Fruit fly (Drosophila melanogaster): ENCODE measurements around the gene ppk27.

ppk27 gene

DNA sequence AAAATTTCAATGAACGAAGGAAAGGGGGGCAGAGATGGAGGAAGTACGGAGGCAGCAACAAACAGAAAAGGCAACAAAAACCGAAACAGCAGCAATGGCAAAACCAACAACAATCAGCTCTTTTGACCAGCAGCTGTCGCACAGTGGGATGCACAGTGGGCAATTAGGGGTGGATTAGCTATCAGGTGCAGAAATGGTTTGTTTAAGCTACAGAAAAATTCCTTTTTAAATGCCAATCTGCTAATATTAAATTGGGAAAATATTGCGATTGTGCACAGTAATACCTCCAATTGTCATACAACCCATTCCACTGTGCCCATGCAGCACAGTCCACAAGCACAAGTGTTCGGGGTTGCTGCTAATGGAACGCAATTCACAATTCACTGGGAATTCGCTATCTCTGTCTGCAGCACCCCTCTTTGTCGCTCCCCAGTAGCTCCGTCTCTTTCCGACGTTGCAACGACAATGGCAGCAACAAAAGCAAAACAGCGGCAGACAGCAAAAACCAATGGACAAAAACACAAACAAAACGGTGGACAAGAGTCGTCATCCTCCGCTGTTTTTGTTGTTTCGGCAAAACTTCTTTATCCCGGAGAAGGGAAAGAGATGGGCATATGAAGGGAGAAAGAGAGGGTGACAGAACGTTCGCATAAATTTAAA is 30.1 kb upstream of the ppk27 start (continued):
- TF ChIP-seq CG11723 (GFP tag; optimal IDR thresholded peaks at IDR 0.05) = peak; percentile 91
- peak; percentile 72 for TF ChIP-seq Jarid2 (GFP tag; optimal IDR thresholded peaks at IDR 0.05)
- peak; percentile 87 for TF ChIP-seq CG17385 (GFP tag; optimal IDR thresholded peaks at IDR 0.05)
- TF ChIP-seq CG10431 (GFP tag; optimal IDR thresholded peaks at IDR 0.05) = no peak
- peak; percentile 79 for TF ChIP-seq cwo (GFP tag; optimal IDR thresholded peaks at IDR 0.05)
- TF ChIP-seq CG6654 (GFP tag; optimal IDR thresholded peaks at IDR 0.05) = peak; percentile 62
- no peak for TF ChIP-seq mld (GFP tag; IDR thresholded peaks at IDR 0.05; ENCODE audit: partially characterized antibody)
- TF ChIP-seq Sox102F (GFP tag; optimal IDR thresholded peaks at IDR 0.05) = peak; percentile 97
- peak in 1 of 2 experiments; percentile 69 for TF ChIP-seq Eip74EF (GFP tag; optimal IDR thresholded peaks at IDR 0.05)
- no peak for TF ChIP-seq Fer2 (tag; optimal IDR thresholded peaks at IDR 0.05)
- TF ChIP-seq p53 (GFP tag; optimal IDR thresholded peaks at IDR 0.05) = peak; percentile 86
- TF ChIP-seq fd96Cb (tag; optimal IDR thresholded peaks at IDR 0.05) = peak; percentile 89
- TF ChIP-seq ttk (GFP tag; IDR thresholded peaks at IDR 0.05) = peak; percentile 96
- peak; percentile 94 for TF ChIP-seq Rfx (GFP tag; IDR thresholded peaks at IDR 0.05)
- peak; percentile 92 for TF ChIP-seq CG1529 (GFP tag; optimal IDR thresholded peaks at IDR 0.05)
- TF ChIP-seq pum (GFP tag; optimal IDR thresholded peaks at IDR 0.05) = peak; percentile 95
- TF ChIP-seq CG2202 (tag; optimal IDR thresholded peaks at IDR 0.05) = peak; percentile 86
- TF ChIP-seq gcm (GFP tag; optimal IDR thresholded peaks at IDR 0.05) = peak; percentile 90
- peak; percentile 87 for TF ChIP-seq Ravus (GFP tag; IDR thresholded peaks at IDR 0.05)
- TF ChIP-seq CG6683 (GFP tag; optimal IDR thresholded peaks at IDR 0.05) = peak; percentile 63
- peak; percentile 93 for TF ChIP-seq CG11398 (GFP tag; optimal IDR thresholded peaks at IDR 0.05)
- TF ChIP-seq GATAe (GFP tag; conservative IDR thresholded peaks at IDR 0.05) = peak; percentile 44
- TF ChIP-seq sens-2 (GFP tag; IDR thresholded peaks at IDR 0.05) = peak; percentile 95
- peak; percentile 96 for TF ChIP-seq B-H1 (GFP tag; IDR thresholded peaks at IDR 0.05)
- no peak for TF ChIP-seq CG4328 (GFP tag; optimal IDR thresholded peaks at IDR 0.05)
- peak; percentile 96 for TF ChIP-seq az2 (GFP tag; optimal IDR thresholded peaks at IDR 0.05)
- peak; percentile 96 for TF ChIP-seq jigr1 (GFP tag; IDR thresholded peaks at IDR 0.05)
- peak; percentile 63 for TF ChIP-seq CG5180 (GFP tag; optimal IDR thresholded peaks at IDR 0.05)
- peak; percentile 91 for TF ChIP-seq CG8388 (GFP tag; optimal IDR thresholded peaks at IDR 0.05)
- peak; percentile 89 for TF ChIP-seq CG12155 (GFP tag; optimal IDR thresholded peaks at IDR 0.05)
- no peak for TF ChIP-seq Trl (optimal IDR thresholded peaks at IDR 0.05)
- TF ChIP-seq Trl (GFP tag; optimal IDR thresholded peaks at IDR 0.05) = peak; percentile 96
- peak; percentile 87 for TF ChIP-seq CG6813 (GFP tag; optimal IDR thresholded peaks at IDR 0.05)
- peak; percentile 93 for TF ChIP-seq chm (GFP tag; IDR thresholded peaks at IDR 0.05)
- TF ChIP-seq Lhr (GFP tag; optimal IDR thresholded peaks at IDR 0.05) = peak; percentile 88
- TF ChIP-seq CG5245 (GFP tag; optimal IDR thresholded peaks at IDR 0.05) = peak; percentile 92
- TF ChIP-seq BEAF-32 (GFP tag; optimal IDR thresholded peaks at IDR 0.05) = no peak
- TF ChIP-seq nerfin-2 (GFP tag; IDR thresholded peaks at IDR 0.05; ENCODE audit: partially characterized antibody) = no peak
- peak; percentile 95 for TF ChIP-seq CG14014 (GFP tag; IDR thresholded peaks at IDR 0.05)
- TF ChIP-seq CG4424 (GFP tag; optimal IDR thresholded peaks at IDR 0.05) = peak; percentile 92
- TF ChIP-seq Dbx (GFP tag; IDR thresholded peaks at IDR 0.05) = peak; percentile 90
- peak; percentile 94 for TF ChIP-seq slp2 (GFP tag; optimal IDR thresholded peaks at IDR 0.05)
- no peak for TF ChIP-seq ftz-f1 (GFP tag; optimal IDR thresholded peaks at IDR 0.05)
- TF ChIP-seq Hey (tag; optimal IDR thresholded peaks at IDR 0.05) = peak; percentile 66
- peak; percentile 90 for TF ChIP-seq pho (GFP tag; optimal IDR thresholded peaks at IDR 0.05)
- peak; percentile 96 to 97 for TF ChIP-seq chif (GFP tag; optimal IDR thresholded peaks at IDR 0.05)
- TF ChIP-seq pnt (GFP tag; optimal IDR thresholded peaks at IDR 0.05) = peak; percentile 96
- TF ChIP-seq Fer1 (GFP tag; optimal IDR thresholded peaks at IDR 0.05) = peak; percentile 80
- peak; percentile 87 for TF ChIP-seq Blimp-1 (GFP tag; optimal IDR thresholded peaks at IDR 0.05)
